Worm (Caenorhabditis elegans): ENCODE measurements around the gene Y54E2A.5.

The Y54E2A.5 gene

DNA sequence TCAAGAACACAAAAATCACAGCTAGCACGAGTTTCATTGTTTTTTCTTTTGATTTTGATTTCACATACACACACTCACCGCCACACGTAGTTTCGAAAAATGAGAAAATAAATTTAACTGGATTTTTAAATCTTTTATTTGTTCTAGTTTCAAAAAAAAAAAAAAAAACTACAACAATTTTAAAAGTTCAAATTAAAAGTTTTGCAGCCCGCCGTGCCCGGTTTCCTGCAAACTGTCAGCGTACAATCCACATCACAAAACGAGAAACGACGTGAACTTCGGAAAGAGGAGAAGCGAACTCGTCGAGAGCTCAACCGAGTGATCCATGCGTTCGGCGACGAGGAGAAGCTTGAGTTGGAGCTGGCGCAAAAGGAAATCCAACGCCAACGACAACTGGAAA, at the start of gene Y54E2A.5:
Y54E2A.5 (minus strand) TSS at position 101 of the 400 bp plus-strand sequence.
- TF ChIP-seq sea-1 (GFP tag; conservative IDR thresholded peaks at IDR 0.05) (no peak), ets-7 (tag; optimal IDR thresholded peaks at IDR 0.05) (no peak), tra-4 (tag; optimal IDR thresholded peaks at IDR 0.05) (no peak), hmg-4 (GFP tag; optimal IDR thresholded peaks at IDR 0.05) (no peak), pes-1 (GFP tag; IDR thresholded peaks at IDR 0.05) (no peak), flt-1 (GFP tag; IDR thresholded peaks at IDR 0.05) (no peak), scrt-1 (GFP tag; IDR thresholded peaks at IDR 0.05) (no peak), ceh-13 (GFP tag; optimal IDR thresholded peaks at IDR 0.05) (no peak), ama-1 (optimal IDR thresholded peaks at IDR 0.05) (no peak), aly-1 (tag; optimal IDR thresholded peaks at IDR 0.05) (no peak), tbx-37 (GFP tag; conservative IDR thresholded peaks at IDR 0.05) (no peak), hnd-1 (tag; optimal IDR thresholded peaks at IDR 0.05) (no peak), B0310.2 (tag; optimal IDR thresholded peaks at IDR 0.05) (no peak), ceh-36 (tag; optimal IDR thresholded peaks at IDR 0.05) (no peak), tbx-11 (GFP tag; IDR thresholded peaks at IDR 0.05) (no peak)

DNA sequence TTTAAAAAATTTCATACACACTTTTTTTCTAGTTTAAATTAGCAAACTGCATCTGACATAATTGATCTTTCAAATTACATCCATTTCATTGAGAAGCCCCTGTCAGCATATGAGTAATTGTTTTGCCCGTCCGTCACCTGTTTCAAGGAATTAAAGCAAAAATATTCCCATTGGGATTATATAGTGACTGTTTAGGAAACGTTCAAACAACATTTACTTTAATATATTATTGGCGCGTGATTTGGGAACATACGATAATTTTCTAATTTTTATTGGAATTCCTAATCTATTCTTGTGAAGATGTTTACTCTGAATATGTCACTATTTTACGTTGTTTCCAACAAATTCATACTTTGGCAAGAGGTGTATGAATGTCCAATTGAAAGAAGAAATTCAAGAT, 48.1 kb upstream of the Y54E2A.5 start, which contains the start of gene srt-11:
srt-11 (plus strand) TSS at position 301 of the 400 bp plus-strand sequence.
- TF ChIP-seq hmg-4 (GFP tag; optimal IDR thresholded peaks at IDR 0.05), result no peak
- TF ChIP-seq F13C5.2 (tag; optimal IDR thresholded peaks at IDR 0.05), result no peak
- no peak for TF ChIP-seq aly-1 (tag; optimal IDR thresholded peaks at IDR 0.05)
- no peak for TF ChIP-seq hnd-1 (tag; optimal IDR thresholded peaks at IDR 0.05)
- TF ChIP-seq sea-1 (GFP tag; conservative IDR thresholded peaks at IDR 0.05), result no peak

DNA sequence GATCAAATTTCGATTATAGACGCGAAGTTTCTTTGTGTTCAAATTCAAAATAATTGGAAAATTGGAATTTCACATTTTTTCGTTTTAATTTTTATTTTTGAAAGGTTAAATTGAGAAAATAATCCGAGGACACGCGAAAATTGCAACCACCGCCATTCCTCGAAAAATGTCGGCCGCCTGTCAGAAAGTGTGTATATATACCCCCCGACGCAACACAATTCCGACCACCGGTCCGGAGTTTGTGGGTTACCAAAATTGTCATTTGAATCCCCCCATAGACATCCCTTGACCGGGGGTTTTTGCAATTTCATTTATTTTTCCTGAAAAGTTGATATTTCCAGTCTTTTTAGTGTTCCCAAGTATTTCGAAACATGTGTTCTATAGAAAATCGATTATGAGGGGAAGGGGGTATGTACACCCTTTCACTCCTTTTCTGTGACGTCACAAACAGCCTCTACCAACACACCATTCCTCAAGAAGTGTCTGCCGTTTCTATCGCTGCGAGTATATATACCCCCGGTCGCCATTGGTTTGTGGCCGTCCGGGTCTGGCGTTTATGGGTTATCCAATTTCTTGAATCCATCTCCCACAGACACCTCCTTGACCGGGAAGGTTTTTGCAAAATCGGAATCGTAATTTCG, 46.8 kb upstream of the Y54E2A.5 start, which contains the start of gene W01D2.3:
W01D2.3 (minus strand) TSS at position 51 of the 641 bp plus-strand sequence.
- TF ChIP-seq tbx-11 (GFP tag; IDR thresholded peaks at IDR 0.05) (peak; percentile 85), B0310.2 (tag; optimal IDR thresholded peaks at IDR 0.05) (peak; percentile 95), pes-1 (GFP tag; IDR thresholded peaks at IDR 0.05) (peak; percentile 91), ama-1 (optimal IDR thresholded peaks at IDR 0.05) (no peak), sea-1 (GFP tag; conservative IDR thresholded peaks at IDR 0.05) (peak; percentile 88), F13C5.2 (tag; optimal IDR thresholded peaks at IDR 0.05) (peak; percentile 89), flt-1 (GFP tag; IDR thresholded peaks at IDR 0.05) (peak; percentile 79), tra-4 (tag; optimal IDR thresholded peaks at IDR 0.05) (peak; percentile 88), scrt-1 (GFP tag; IDR thresholded peaks at IDR 0.05) (peak; percentile 84), hmg-4 (GFP tag; optimal IDR thresholded peaks at IDR 0.05) (peak; percentile 98), ceh-13 (GFP tag; optimal IDR thresholded peaks at IDR 0.05) (peak; percentile 91), hmbx-1 (tag; optimal IDR thresholded peaks at IDR 0.05) (peak; percentile 65), hnd-1 (tag; optimal IDR thresholded peaks at IDR 0.05) (peak; percentile 79), ets-7 (tag; optimal IDR thresholded peaks at IDR 0.05) (peak; percentile 90), tbx-37 (GFP tag; conservative IDR thresholded peaks at IDR 0.05) (peak; percentile 67), aly-1 (tag; optimal IDR thresholded peaks at IDR 0.05) (peak; percentile 91), ceh-36 (tag; optimal IDR thresholded peaks at IDR 0.05) (peak; percentile 82)

DNA sequence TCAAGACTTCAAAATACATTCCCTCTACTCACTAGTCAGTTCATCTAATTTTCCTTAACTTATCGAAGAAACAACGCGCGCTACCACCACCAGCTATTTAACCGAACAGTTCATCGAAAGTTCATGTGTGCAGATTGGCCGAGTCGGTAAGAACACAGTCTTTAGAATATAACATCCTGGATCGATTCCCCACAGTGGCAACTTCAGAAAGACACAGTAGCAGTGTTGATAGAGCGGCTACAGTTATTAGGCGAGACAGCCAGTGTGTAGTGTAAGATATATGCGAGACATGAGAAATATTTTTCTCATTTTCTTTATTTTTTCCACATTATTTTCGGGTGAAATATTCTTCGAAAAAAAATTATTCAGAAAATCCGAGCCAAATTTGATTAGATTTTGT, 44.9 kb upstream of the Y54E2A.5 start:
- 0 out of 2 replicates have a peak, but pooled peaks have one; percentile 16 for TF ChIP-seq flt-1 (GFP tag; IDR thresholded peaks at IDR 0.05)
- TF ChIP-seq pes-1 (GFP tag; IDR thresholded peaks at IDR 0.05), result peak; percentile 72
- TF ChIP-seq tbx-11 (GFP tag; IDR thresholded peaks at IDR 0.05), result peak; percentile 64

DNA sequence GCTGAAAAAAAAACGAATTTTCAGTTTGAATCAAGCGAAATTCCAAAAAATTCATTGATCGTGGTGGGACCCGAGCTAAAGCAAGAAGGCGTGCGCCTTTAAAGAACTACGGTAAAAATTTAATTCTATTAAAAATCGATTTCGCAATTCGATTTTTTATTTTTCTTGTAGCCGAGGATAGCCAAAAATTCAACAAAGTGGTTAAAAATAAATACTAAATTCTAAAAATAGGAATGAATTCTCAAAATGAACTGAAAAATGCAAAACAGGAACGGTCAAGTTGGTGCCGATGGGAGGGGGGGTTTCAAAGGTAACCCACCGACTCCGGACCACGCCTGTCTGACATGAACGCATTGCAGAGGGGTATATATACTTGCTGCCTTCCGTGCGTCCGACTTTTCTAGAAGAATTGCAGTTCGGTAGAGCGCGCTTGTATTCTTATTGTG, 43.5 kb upstream of the Y54E2A.5 start:
- no peak for TF ChIP-seq F13C5.2 (tag; optimal IDR thresholded peaks at IDR 0.05)
- no peak for TF ChIP-seq aly-1 (tag; optimal IDR thresholded peaks at IDR 0.05)
- TF ChIP-seq tbx-11 (GFP tag; IDR thresholded peaks at IDR 0.05), result no peak
- TF ChIP-seq tra-4 (tag; optimal IDR thresholded peaks at IDR 0.05), result no peak
- no peak for TF ChIP-seq ceh-13 (GFP tag; optimal IDR thresholded peaks at IDR 0.05)
- no peak for TF ChIP-seq hmbx-1 (tag; optimal IDR thresholded peaks at IDR 0.05)
- no peak for TF ChIP-seq B0310.2 (tag; optimal IDR thresholded peaks at IDR 0.05)
- TF ChIP-seq scrt-1 (GFP tag; IDR thresholded peaks at IDR 0.05), result no peak
- no peak for TF ChIP-seq hnd-1 (tag; optimal IDR thresholded peaks at IDR 0.05)
- no peak for TF ChIP-seq ceh-36 (tag; optimal IDR thresholded peaks at IDR 0.05)
- TF ChIP-seq ets-7 (tag; optimal IDR thresholded peaks at IDR 0.05), result no peak
- TF ChIP-seq hmg-4 (GFP tag; optimal IDR thresholded peaks at IDR 0.05), result no peak
- TF ChIP-seq pes-1 (GFP tag; IDR thresholded peaks at IDR 0.05), result peak; percentile 75
- peak; percentile 83 for TF ChIP-seq sea-1 (GFP tag; conservative IDR thresholded peaks at IDR 0.05)
- peak; percentile 54 for TF ChIP-seq flt-1 (GFP tag; IDR thresholded peaks at IDR 0.05)
- 0 out of 2 replicates have a peak, but pooled peaks have one; percentile 38 for TF ChIP-seq tbx-37 (GFP tag; conservative IDR thresholded peaks at IDR 0.05)
- no peak for TF ChIP-seq ama-1 (optimal IDR thresholded peaks at IDR 0.05)

DNA sequence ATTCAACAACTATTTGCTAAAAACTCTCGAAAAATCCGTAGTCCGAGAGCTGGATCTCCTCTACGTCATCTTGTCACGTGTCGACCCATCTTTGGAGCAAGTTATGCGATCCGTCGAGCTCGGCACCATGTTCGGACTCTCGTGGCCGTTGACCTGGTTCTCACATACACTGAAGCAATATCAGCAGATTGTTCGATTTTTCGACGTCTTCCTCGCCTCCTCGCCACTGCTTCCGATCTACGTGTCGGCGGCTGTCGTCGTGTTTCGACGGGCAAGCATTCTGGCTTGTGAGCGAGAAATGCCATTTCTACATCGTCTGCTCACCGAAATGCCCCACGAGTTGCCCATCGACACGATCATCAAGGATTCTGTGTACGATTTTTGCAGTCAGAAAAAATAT, 41.8 kb upstream of the Y54E2A.5 start:
- TF ChIP-seq hmbx-1 (tag; optimal IDR thresholded peaks at IDR 0.05), result no peak
- no peak for TF ChIP-seq tbx-37 (GFP tag; conservative IDR thresholded peaks at IDR 0.05)
- TF ChIP-seq B0310.2 (tag; optimal IDR thresholded peaks at IDR 0.05), result no peak
- no peak for TF ChIP-seq hnd-1 (tag; optimal IDR thresholded peaks at IDR 0.05)
- TF ChIP-seq ama-1 (optimal IDR thresholded peaks at IDR 0.05), result no peak
- no peak for TF ChIP-seq tbx-11 (GFP tag; IDR thresholded peaks at IDR 0.05)
- TF ChIP-seq ceh-13 (GFP tag; optimal IDR thresholded peaks at IDR 0.05), result no peak

DNA sequence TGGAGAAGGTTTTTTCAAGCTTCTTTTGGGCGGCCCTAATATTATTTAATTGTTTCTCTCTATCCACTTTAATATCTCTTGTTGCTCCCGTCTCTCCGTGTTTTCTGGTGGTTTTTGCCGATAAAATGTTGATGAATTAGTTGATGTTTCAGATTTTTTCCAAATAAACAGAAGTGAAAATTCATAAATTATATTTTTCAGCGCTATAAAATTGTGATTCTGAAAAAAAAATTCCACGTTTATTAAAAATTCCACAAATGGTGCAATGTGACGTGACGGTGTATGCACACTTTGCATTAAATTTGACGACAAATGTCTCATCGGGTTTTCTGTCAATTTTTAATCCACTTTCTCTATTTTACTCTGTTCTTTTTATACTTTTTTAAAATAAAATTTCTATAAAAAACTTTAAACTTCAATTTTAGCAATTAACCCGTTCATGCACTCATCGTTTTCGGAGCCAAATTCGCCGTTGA, 40.5 kb upstream of the Y54E2A.5 start, which contains the start of gene tbc-20:
tbc-20 (plus strand) TSS at position 426 of the 476 bp plus-strand sequence.
- TF ChIP-seq hmbx-1 (tag; optimal IDR thresholded peaks at IDR 0.05), result no peak
- TF ChIP-seq flt-1 (GFP tag; IDR thresholded peaks at IDR 0.05), result no peak
- no peak for TF ChIP-seq tbx-11 (GFP tag; IDR thresholded peaks at IDR 0.05)
- no peak for TF ChIP-seq ceh-36 (tag; optimal IDR thresholded peaks at IDR 0.05)
- TF ChIP-seq ceh-13 (GFP tag; optimal IDR thresholded peaks at IDR 0.05), result no peak
- no peak for TF ChIP-seq hnd-1 (tag; optimal IDR thresholded peaks at IDR 0.05)
- no peak for TF ChIP-seq tra-4 (tag; optimal IDR thresholded peaks at IDR 0.05)
- TF ChIP-seq sea-1 (GFP tag; conservative IDR thresholded peaks at IDR 0.05), result no peak
- TF ChIP-seq tbx-37 (GFP tag; conservative IDR thresholded peaks at IDR 0.05), result no peak
- no peak for TF ChIP-seq aly-1 (tag; optimal IDR thresholded peaks at IDR 0.05)
- no peak for TF ChIP-seq B0310.2 (tag; optimal IDR thresholded peaks at IDR 0.05)
